Fruit fly (Drosophila melanogaster): ENCODE results near the gene CG18558.

CG18558 gene

DNA sequence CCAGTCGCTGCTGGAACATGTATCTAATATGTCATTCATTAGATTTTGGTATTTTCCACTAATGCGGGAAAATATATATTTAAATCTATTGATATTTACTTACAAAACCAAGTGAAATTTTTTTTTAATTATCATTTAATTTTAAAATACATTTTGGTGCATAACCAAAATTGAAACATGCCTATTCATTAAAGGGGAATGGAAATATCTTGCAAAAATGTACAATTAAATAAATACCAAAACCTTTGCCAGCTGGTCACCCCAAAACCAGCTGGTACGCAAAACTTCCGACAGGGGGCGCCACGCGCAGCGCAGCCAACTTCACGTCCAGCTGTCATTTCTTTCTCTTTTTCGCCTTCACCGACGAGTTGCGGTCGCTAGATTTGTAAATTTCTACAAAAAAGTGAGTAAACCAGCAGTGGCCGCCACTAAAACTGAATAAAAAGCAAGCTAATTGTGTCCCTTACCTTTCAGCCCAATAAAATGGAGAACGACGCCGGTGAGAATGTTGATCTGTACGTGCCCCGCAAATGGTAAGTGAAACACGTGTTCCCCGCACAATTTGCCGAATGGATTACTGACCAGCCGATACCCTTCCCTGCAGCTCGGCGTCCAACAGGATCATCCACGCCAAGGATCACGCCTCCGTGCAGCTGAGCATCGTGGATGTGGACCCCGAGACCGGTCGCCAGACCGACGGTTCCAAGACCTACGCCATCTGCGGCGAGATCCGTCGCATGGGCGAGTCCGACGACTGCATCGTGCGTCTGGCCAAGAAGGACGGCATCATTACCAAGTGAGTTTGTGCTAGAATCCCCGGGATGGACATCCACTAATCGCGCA lies 11.7 kb upstream of the CG18558 start, which contains the start of the genes CG3104 and RpS21 (continued):
- peak; percentile 67 for TF ChIP-seq Bdp1 (GFP tag; optimal IDR thresholded peaks at IDR 0.05)
- TF ChIP-seq Ravus (GFP tag; IDR thresholded peaks at IDR 0.05), result peak; percentile 54
- TF ChIP-seq E2f2 (GFP tag; IDR thresholded peaks at IDR 0.05), result peak; percentile 88
- peak; percentile 80 for TF ChIP-seq her (GFP tag; optimal IDR thresholded peaks at IDR 0.05)
- TF ChIP-seq bowl (GFP tag; IDR thresholded peaks at IDR 0.05), result peak; percentile 72; the same call in 1 of the 2 replicates
- peak; percentile 64 for TF ChIP-seq NC2α (GFP tag; optimal IDR thresholded peaks at IDR 0.05)
- TF ChIP-seq CG9817 (tag; optimal IDR thresholded peaks at IDR 0.05), result peak; percentile 86
- peak; percentile 9; the same call in 1 of the 2 replicates for TF ChIP-seq CG13287 (GFP tag; IDR thresholded peaks at IDR 0.05; ENCODE audit: partially characterized antibody)
- TF ChIP-seq CG15696 (tag; optimal IDR thresholded peaks at IDR 0.05), result peak; percentile 69
- TF ChIP-seq CG1647 (GFP tag; optimal IDR thresholded peaks at IDR 0.05), result peak; percentile 82
- peak; percentile 75 for TF ChIP-seq dati (GFP tag; IDR thresholded peaks at IDR 0.05)
- TF ChIP-seq eve (GFP tag; optimal IDR thresholded peaks at IDR 0.05), result peak in 1 of 2 experiments; percentile 77
- peak; percentile 60; the same call in 1 of the 2 replicates for TF ChIP-seq Adf1 (GFP tag; IDR thresholded peaks at IDR 0.05)
- peak; percentile 93 for TF ChIP-seq NC2β (GFP tag; optimal IDR thresholded peaks at IDR 0.05)
- peak; percentile 82; the same call in 2 of the 3 replicates for TF ChIP-seq C15 (GFP tag; IDR thresholded peaks at IDR 0.05)
- peak; percentile 64 for TF ChIP-seq psq (GFP tag; optimal IDR thresholded peaks at IDR 0.05)
- peak; percentile 87 for TF ChIP-seq Ptx1 (GFP tag; IDR thresholded peaks at IDR 0.05)
- peak; percentile 93 for TF ChIP-seq NfI (GFP tag; optimal IDR thresholded peaks at IDR 0.05)
- peak; percentile 80 for TF ChIP-seq wek (GFP tag; optimal IDR thresholded peaks at IDR 0.05)
- peak; percentile 58 for TF ChIP-seq kah (GFP tag; optimal IDR thresholded peaks at IDR 0.05)
- TF ChIP-seq CG16813 (GFP tag; IDR thresholded peaks at IDR 0.05; ENCODE audit: partially characterized antibody), result no peak
- TF ChIP-seq lab (GFP tag; optimal IDR thresholded peaks at IDR 0.05), result peak; percentile 95
- peak; percentile 59 for TF ChIP-seq Sry-δ (GFP tag; optimal IDR thresholded peaks at IDR 0.05)
- TF ChIP-seq CG43689 (GFP tag; IDR thresholded peaks at IDR 0.05), result no peak; the same call in none of the 2 replicates
- peak; percentile 88 for TF ChIP-seq Antp (GFP tag; optimal IDR thresholded peaks at IDR 0.05)
- TF ChIP-seq corto (GFP tag; optimal IDR thresholded peaks at IDR 0.05), result no peak
- TF ChIP-seq cwo (GFP tag; optimal IDR thresholded peaks at IDR 0.05), result peak; percentile 63
- TF ChIP-seq CG2116 (GFP tag; optimal IDR thresholded peaks at IDR 0.05), result peak; percentile 70
- TF ChIP-seq CG31388 (GFP tag; optimal IDR thresholded peaks at IDR 0.05), result peak; percentile 74
- peak; percentile 95 for TF ChIP-seq CG10543 (GFP tag; optimal IDR thresholded peaks at IDR 0.05)
- TF ChIP-seq sob (GFP tag; IDR thresholded peaks at IDR 0.05), result peak; percentile 94
- TF ChIP-seq CG13123 (GFP tag; optimal IDR thresholded peaks at IDR 0.05), result peak; percentile 100
- TF ChIP-seq CG30431 (GFP tag; optimal IDR thresholded peaks at IDR 0.05), result peak; percentile 85
- TF ChIP-seq CG33213 (GFP tag; optimal IDR thresholded peaks at IDR 0.05), result peak; percentile 96
- TF ChIP-seq CG4282 (GFP tag; optimal IDR thresholded peaks at IDR 0.05), result peak; percentile 75
- no peak for TF ChIP-seq chinmo (GFP tag; IDR thresholded peaks at IDR 0.05; ENCODE audit: partially characterized antibody)
- TF ChIP-seq phol (tag; optimal IDR thresholded peaks at IDR 0.05), result peak; percentile 86
- TF ChIP-seq Nf-YA (GFP tag; IDR thresholded peaks at IDR 0.05), result peak; percentile 70; the same call in 1 of the 2 replicates
- TF ChIP-seq CG31224 (GFP tag; IDR thresholded peaks at IDR 0.05), result peak; percentile 75
- TF ChIP-seq ci (GFP tag; IDR thresholded peaks at IDR 0.05), result peak; percentile 96
- peak; percentile 52 for TF ChIP-seq abd-A (tag; optimal IDR thresholded peaks at IDR 0.05)
- TF ChIP-seq tio (GFP tag; optimal IDR thresholded peaks at IDR 0.05), result peak; percentile 74
- peak; percentile 81 for TF ChIP-seq CG17186 (GFP tag; optimal IDR thresholded peaks at IDR 0.05)
- TF ChIP-seq en (GFP tag; optimal IDR thresholded peaks at IDR 0.05), result peak; percentile 29
- peak in 1 of 2 experiments; percentile 80 for TF ChIP-seq insv (GFP tag; optimal IDR thresholded peaks at IDR 0.05)
- TF ChIP-seq Hmx (GFP tag; optimal IDR thresholded peaks at IDR 0.05), result no peak
- TF ChIP-seq CG4404 (GFP tag; IDR thresholded peaks at IDR 0.05), result peak; percentile 59; the same call in 1 of the 2 replicates
- TF ChIP-seq maf-S (GFP tag; optimal IDR thresholded peaks at IDR 0.05), result peak; percentile 80
